Worm (Caenorhabditis elegans) whole organism, L1 larva: ENCODE results near the gene Y43F8B.9.

Experiments used
- aly-2 ChIP-seq: fragments of 150-350 bp; optimal IDR thresholded peaks from 2 replicates; lab custom pipeline; 2014; ENCODE audit warnings: missing biosample characterization, missing genetic modification characterization
- fkh-10 ChIP-seq: sonication (generic microtip); optimal IDR thresholded peaks from 2 replicates; lab custom pipeline; 2017; ENCODE audit warnings: missing biosample characterization, missing genetic modification reagents, missing genetic modification characterization
- mep-1 ChIP-seq: fragments of 150-350 bp; optimal IDR thresholded peaks from 2 replicates; lab custom pipeline; 2014; ENCODE audit warnings: missing biosample characterization, missing genetic modification characterization
- nhr-237 ChIP-seq: fragments of 150-350 bp; optimal IDR thresholded peaks from 2 replicates; lab custom pipeline; 2014; ENCODE audit warnings: missing biosample characterization, missing genetic modification characterization
- nhr-28 ChIP-seq: fragments of 150-350 bp; optimal IDR thresholded peaks from 2 replicates; lab custom pipeline; 2014; ENCODE audit warnings: missing biosample characterization, missing genetic modification characterization

- TF ChIP-seq nhr-237 (tag; lab: Kevin White, UChicago) (no peak), mep-1 (no peak), nhr-28 (tag; lab: Kevin White, UChicago) (no peak), aly-2 (no peak), fkh-10 (GFP tag; lab: Kevin White, UChicago) (no peak)
These were observed 12.5 kb downstream of the Y43F8B.9 start, which contains the start of gene Y43F8B.7 for ce11 chrV:19490461-19490860.
